Fruit fly (Drosophila melanogaster) whole organism, embryonic: ENCODE data around the gene Alp13.

Source experiments
- Bgb ChIP-seq: fragments of 200-800 bp; sonication (Bioruptor generic); IDR thresholded peaks from 2 replicates; pipeline ENCODE4 v1.3.6; 2022; ENCODE audit warnings: missing biosample characterization, missing genetic modification characterization; ENCODE audit not compliant: partially characterized antibody
- CG10321 ChIP-seq: fragments of 200-800 bp; sonication (Bioruptor generic); IDR thresholded peaks from 2 replicates; pipeline ENCODE4 v1.3.6; 2022; ENCODE audit warnings: missing biosample characterization, missing genetic modification characterization
- CG10979 ChIP-seq: fragments of 200-800 bp; sonication (Bioruptor generic); optimal IDR thresholded peaks from 2 replicates; lab custom pipeline; 2018; ENCODE audit warnings: missing biosample characterization, mild to moderate bottlenecking, missing genetic modification characterization, moderate library complexity
- CG11247 ChIP-seq: fragments of 200-800 bp; sonication (Bioruptor generic); IDR thresholded peaks from 2 replicates; pipeline ENCODE4 v1.3.6; 2022; ENCODE audit warnings: missing biosample characterization, missing genetic modification characterization
- CG12219 ChIP-seq: fragments of 200-800 bp; sonication (Bioruptor generic); optimal IDR thresholded peaks from 3 replicates; lab custom pipeline; 2018; ENCODE audit warnings: missing biosample characterization, mild to moderate bottlenecking, missing genetic modification characterization
- CG14710 ChIP-seq: fragments of 200-800 bp; sonication (Bioruptor generic); optimal IDR thresholded peaks from 3 replicates; lab custom pipeline; 2019; ENCODE audit warnings: missing biosample characterization, mild to moderate bottlenecking, missing genetic modification characterization, moderate library complexity
- CG1602 ChIP-seq: fragments of 200-800 bp; sonication (Bioruptor generic); optimal IDR thresholded peaks from 3 replicates; lab custom pipeline; 2016; ENCODE audit warnings: missing biosample characterization, missing genetic modification characterization
- CG1603 ChIP-seq: fragments of 200-800 bp; sonication (Bioruptor generic); optimal IDR thresholded peaks from 2 replicates; lab custom pipeline; 2019; ENCODE audit warnings: missing biosample characterization, mild to moderate bottlenecking, missing genetic modification characterization, moderate library complexity
- CG16863 ChIP-seq: fragments of 200-800 bp; sonication (Bioruptor generic); optimal IDR thresholded peaks from 3 replicates; lab custom pipeline; 2016; ENCODE audit warnings: missing biosample characterization, missing genetic modification characterization
- CG17186 ChIP-seq: fragments of 200-800 bp; sonication (Bioruptor generic); optimal IDR thresholded peaks from 3 replicates; lab custom pipeline; 2017; ENCODE audit warnings: missing biosample characterization, missing genetic modification reagents, missing genetic modification characterization
- CG18262 ChIP-seq: fragments of 200-800 bp; optimal IDR thresholded peaks from 3 replicates; lab custom pipeline; 2019; ENCODE audit warnings: missing biosample characterization, mild to moderate bottlenecking, missing genetic modification characterization, moderate library complexity
- CG2199 ChIP-seq: fragments of 200-800 bp; sonication (Bioruptor generic); IDR thresholded peaks from 3 replicates; pipeline ENCODE4 v1.3.6; 2022; ENCODE audit warnings: missing biosample characterization, missing genetic modification characterization
- CG30403 ChIP-seq: fragments of 200-800 bp; sonication (Bioruptor generic); optimal IDR thresholded peaks from 3 replicates; lab custom pipeline; 2016; ENCODE audit warnings: missing biosample characterization, missing genetic modification characterization
- CG31224 ChIP-seq: fragments of 200-800 bp; sonication (Bioruptor generic); IDR thresholded peaks from 2 replicates; pipeline ENCODE4 v1.3.6; 2022; ENCODE audit warnings: missing biosample characterization, missing genetic modification characterization
- CG3995 ChIP-seq: fragments of 200-800 bp; sonication (Bioruptor generic); optimal IDR thresholded peaks from 3 replicates; lab custom pipeline; 2016; ENCODE audit warnings: missing biosample characterization, missing genetic modification characterization
- CG4282 ChIP-seq: fragments of 200-800 bp; sonication (Bioruptor generic); optimal IDR thresholded peaks from 2 replicates; lab custom pipeline; 2016; ENCODE audit warnings: missing biosample characterization, missing genetic modification characterization
- CG4730 ChIP-seq: fragments of 200-800 bp; sonication (Bioruptor generic); IDR thresholded peaks from 2 replicates; pipeline ENCODE4 v1.3.6; 2022; ENCODE audit warnings: missing biosample characterization, missing genetic modification characterization
- CG4820 ChIP-seq: fragments of 200-800 bp; sonication (Bioruptor generic); optimal IDR thresholded peaks from 3 replicates; lab custom pipeline; 2016; ENCODE audit warnings: missing biosample characterization, missing genetic modification characterization
- CG6272 ChIP-seq: fragments of 200-800 bp; sonication (Bioruptor generic); IDR thresholded peaks from 2 replicates; pipeline ENCODE4 v1.3.6; 2022; ENCODE audit warnings: missing biosample characterization, missing genetic modification characterization
- CG6654 ChIP-seq: fragments of 200-800 bp; sonication (Bioruptor generic); optimal IDR thresholded peaks from 2 replicates; lab custom pipeline; 2017; ENCODE audit warnings: missing biosample characterization, mild to moderate bottlenecking, missing genetic modification characterization
- CG6689 ChIP-seq: fragments of 200-800 bp; sonication (Bioruptor generic); IDR thresholded peaks from 2 replicates; pipeline ENCODE4 v1.3.6; 2022; ENCODE audit warnings: missing biosample characterization, missing genetic modification characterization
- CG6765 ChIP-seq: fragments of 200-800 bp; sonication (Bioruptor generic); optimal IDR thresholded peaks from 3 replicates; lab custom pipeline; 2017; ENCODE audit warnings: missing biosample characterization, mild to moderate bottlenecking, missing genetic modification characterization
- CG6791 ChIP-seq: fragments of 200-800 bp; sonication (Bioruptor generic); IDR thresholded peaks from 3 replicates; pipeline ENCODE4 v1.3.6; 2022; ENCODE audit warnings: missing biosample characterization, missing genetic modification characterization; ENCODE audit not compliant: partially characterized antibody
- CG7271 ChIP-seq: fragments of 200-800 bp; sonication (Bioruptor generic); optimal IDR thresholded peaks from 2 replicates; lab custom pipeline; 2018; ENCODE audit warnings: missing biosample characterization, mild to moderate bottlenecking, missing genetic modification characterization, moderate library complexity
- CG8089 ChIP-seq: fragments of 200-800 bp; sonication (Bioruptor generic); optimal IDR thresholded peaks from 3 replicates; lab custom pipeline; 2016; ENCODE audit warnings: missing biosample characterization, missing genetic modification characterization
- CG8478 ChIP-seq: fragments of >200 bp; optimal IDR thresholded peaks from 2 replicates; lab custom pipeline; 2018
- Camta ChIP-seq: fragments of 200-800 bp; sonication (Bioruptor generic); optimal IDR thresholded peaks from 2 replicates; lab custom pipeline; 2016; ENCODE audit warnings: missing biosample characterization, missing genetic modification characterization
- D ChIP-seq, 2 experiments: fragments of 200-800 bp in 1 of 2; fragments of >200 bp in 1 of 2; sonication (Bioruptor generic) in 1 of 2; optimal IDR thresholded peaks; 2 replicates in 1 of 2; 3 replicates in 1 of 2; lab custom pipeline; 2017; ENCODE audit warnings: mild to moderate bottlenecking in 1 of 2, missing biosample characterization in 1 of 2, missing genetic modification characterization in 1 of 2, missing genetic modification reagents in 1 of 2
- Ets65A ChIP-seq: fragments of 200-800 bp; sonication (Bioruptor generic); peaks from one replicate; lab custom pipeline; 2016; ENCODE audit warnings: missing biosample characterization, missing genetic modification characterization
- GATAe ChIP-seq: fragments of 200-800 bp; sonication (Bioruptor generic); conservative IDR thresholded peaks from 2 replicates; pipeline ENCODE4 v1.3.6; 2022; ENCODE audit warnings: missing biosample characterization, missing genetic modification characterization
- Hr51 ChIP-seq, 2 experiments: fragments of 200-800 bp; sonication (Bioruptor generic); optimal IDR thresholded peaks; 2 replicates in 1 of 2; 3 replicates in 1 of 2; lab custom pipeline; 2016 to 2018; ENCODE audit warnings: missing biosample characterization in 2 of 2, missing genetic modification characterization in 2 of 2, mild to moderate bottlenecking in 1 of 2, moderate library complexity in 1 of 2
- Lhr ChIP-seq: fragments of 200-800 bp; sonication (Bioruptor generic); optimal IDR thresholded peaks from 3 replicates; lab custom pipeline; 2017; ENCODE audit warnings: mild to moderate bottlenecking, missing biosample characterization, missing genetic modification reagents, missing genetic modification characterization
- Lim3 ChIP-seq: fragments of 200-800 bp; sonication (Bioruptor generic); IDR thresholded peaks from 2 replicates; pipeline ENCODE4 v1.3.6; 2022; ENCODE audit warnings: missing biosample characterization, missing genetic modification characterization
- Ptx1 ChIP-seq: fragments of 200-800 bp; sonication (Bioruptor generic); IDR thresholded peaks from 2 replicates; pipeline ENCODE4 v1.3.6; 2022; ENCODE audit warnings: missing biosample characterization, missing genetic modification characterization
- Xrp1 ChIP-seq: fragments of 200-800 bp; sonication (Bioruptor generic); IDR thresholded peaks from 2 replicates; pipeline ENCODE4 v1.3.6; 2022; ENCODE audit warnings: missing biosample characterization, missing genetic modification characterization
- aop ChIP-seq: fragments of 200-800 bp; sonication (Bioruptor generic); IDR thresholded peaks from 2 replicates; pipeline ENCODE4 v1.3.6; 2022; ENCODE audit warnings: missing biosample characterization, missing genetic modification characterization
- bowl ChIP-seq: fragments of 200-800 bp; sonication (Bioruptor generic); IDR thresholded peaks from 2 replicates; pipeline ENCODE4 v1.3.6; 2022; ENCODE audit warnings: missing biosample characterization, missing genetic modification characterization
- chn ChIP-seq: fragments of 200-800 bp; sonication (Bioruptor generic); optimal IDR thresholded peaks from 2 replicates; lab custom pipeline; 2016; ENCODE audit warnings: missing biosample characterization, missing genetic modification characterization
- dysf ChIP-seq: fragments of 200-800 bp; sonication (Bioruptor generic); IDR thresholded peaks from 3 replicates; pipeline ENCODE4 v1.3.6; 2022; ENCODE audit warnings: missing biosample characterization, missing genetic modification characterization
- emc ChIP-seq: fragments of 200-800 bp; sonication (Bioruptor generic); optimal IDR thresholded peaks from 2 replicates; lab custom pipeline; 2016; ENCODE audit warnings: missing biosample characterization, missing genetic modification characterization
- gcm ChIP-seq: fragments of 200-800 bp; sonication (Bioruptor generic); optimal IDR thresholded peaks from 2 replicates; lab custom pipeline; 2019; ENCODE audit warnings: missing biosample characterization, mild to moderate bottlenecking, missing genetic modification characterization, moderate library complexity
- gsb ChIP-seq: fragments of 200-800 bp; sonication (Bioruptor generic); IDR thresholded peaks from 2 replicates; pipeline ENCODE4 v1.3.6; 2022; ENCODE audit warnings: missing biosample characterization, missing genetic modification characterization
- hkb ChIP-seq, 2 experiments: fragments of 200-800 bp in 1 of 2; fragments of >200 bp in 1 of 2; sonication (Bioruptor generic) in 1 of 2; IDR thresholded peaks in 1 of 2; optimal IDR thresholded peaks in 1 of 2; 2 replicates each; pipeline versions ENCODE4 v1.3.6 to Lab custom; 2017 to 2022; ENCODE audit warnings: missing biosample characterization in 1 of 2, missing genetic modification characterization in 1 of 2
- klu ChIP-seq: fragments of 200-800 bp; sonication (Bioruptor generic); IDR thresholded peaks from 2 replicates; pipeline ENCODE4 v1.3.6; 2022; ENCODE audit warnings: missing biosample characterization, missing genetic modification characterization
- p53 ChIP-seq: fragments of 200-800 bp; sonication (Bioruptor generic); optimal IDR thresholded peaks from 2 replicates; lab custom pipeline; 2016; ENCODE audit warnings: missing biosample characterization, missing genetic modification characterization
- pb ChIP-seq: fragments of 200-800 bp; sonication (Bioruptor generic); optimal IDR thresholded peaks from 3 replicates; lab custom pipeline; 2016; ENCODE audit warnings: missing biosample characterization, missing genetic modification characterization
- pfk ChIP-seq: fragments of 200-800 bp; sonication (Bioruptor generic); optimal IDR thresholded peaks from 2 replicates; lab custom pipeline; 2018; ENCODE audit warnings: missing biosample characterization, mild to moderate bottlenecking, missing genetic modification characterization, moderate library complexity
- shn ChIP-seq: fragments of 200-800 bp; sonication (Bioruptor generic); optimal IDR thresholded peaks from 3 replicates; lab custom pipeline; 2016; ENCODE audit warnings: missing biosample characterization, missing genetic modification characterization
- trh ChIP-seq: fragments of 200-800 bp; sonication (Bioruptor generic); optimal IDR thresholded peaks from 2 replicates; lab custom pipeline; 2016; ENCODE audit warnings: missing biosample characterization, missing genetic modification characterization
- tx ChIP-seq: fragments of 200-800 bp; sonication (Bioruptor generic); optimal IDR thresholded peaks from 2 replicates; lab custom pipeline; 2016; ENCODE audit warnings: missing biosample characterization, missing genetic modification characterization

The Alp13 gene

dm6 chr3R:10079267-10079987 lies 4.3 kb upstream of the Alp13 start:
- TF ChIP-seq CG18262 (tag; lab: Kevin White, UChicago) (no peak), pb (GFP tag; lab: Kevin White, UChicago) (no peak), hkb (optimal IDR thresholded peaks at IDR 0.05; lab: Kevin White, UChicago) (no peak), hkb (GFP tag; IDR thresholded peaks at IDR 0.05; lab: Robert Waterston, UW) (peak; percentile 65), Lhr (no peak), Xrp1 (GFP tag; lab: Robert Waterston, UW) (0 out of 2 replicates have a peak, but pooled peaks have one; percentile 30), CG6272 (GFP tag; lab: Robert Waterston, UW) (no peak), CG1602 (GFP tag; lab: Kevin White, UChicago) (peak; percentile 18), CG2199 (GFP tag; lab: Robert Waterston, UW) (no peak), emc (GFP tag; lab: Kevin White, UChicago) (no peak), CG14710 (tag; lab: Kevin White, UChicago) (no peak), CG8478 (lab: Kevin White, UChicago) (peak; percentile 21), CG31224 (GFP tag; lab: Robert Waterston, UW) (no peak), trh (GFP tag; lab: Kevin White, UChicago) (no peak), gsb (GFP tag; lab: Robert Waterston, UW) (no peak), CG3995 (GFP tag; lab: Kevin White, UChicago) (no peak), chn (no peak), CG8089 (GFP tag; lab: Kevin White, UChicago) (no peak), CG1603 (tag; lab: Kevin White, UChicago) (peak; percentile 59), CG11247 (GFP tag; lab: Robert Waterston, UW) (no peak), Ptx1 (GFP tag; lab: Robert Waterston, UW) (peak; percentile 55), CG6689 (GFP tag; lab: Robert Waterston, UW) (peak; percentile 44; the same call in 1 of the 2 replicates), bowl (no peak), CG4282 (GFP tag; lab: Kevin White, UChicago) (no peak), Camta (GFP tag; lab: Kevin White, UChicago) (peak; percentile 33), CG4820 (GFP tag; lab: Kevin White, UChicago) (peak; percentile 15), pfk (no peak), p53 (GFP tag; lab: Kevin White, UChicago) (no peak), gcm (GFP tag; lab: Kevin White, UChicago) (no peak), CG6765 (GFP tag; lab: Kevin White, UChicago) (no peak), D (optimal IDR thresholded peaks at IDR 0.05; lab: Kevin White, UChicago) (no peak), D (GFP tag; optimal IDR thresholded peaks at IDR 0.05; lab: Kevin White, UChicago) (no peak), Ets65A (no peak), Bgb (GFP tag; lab: Robert Waterston, UW) (no peak), CG30403 (peak; percentile 38), CG7271 (tag; lab: Kevin White, UChicago) (no peak), shn (GFP tag; lab: Kevin White, UChicago) (no peak), CG17186 (GFP tag; lab: Kevin White, UChicago) (no peak), CG4730 (no peak), Hr51 (GFP tag; optimal IDR thresholded peaks at IDR 0.05; lab: Kevin White, UChicago) (peak in 1 of 2 experiments; percentile 51), aop (GFP tag; lab: Robert Waterston, UW) (no peak), tx (GFP tag; lab: Kevin White, UChicago) (peak; percentile 8), CG12219 (GFP tag; lab: Kevin White, UChicago) (peak; percentile 7), CG6654 (GFP tag; lab: Kevin White, UChicago) (no peak), klu (no peak), GATAe (no peak), CG16863 (GFP tag; lab: Kevin White, UChicago) (peak; percentile 2), Lim3 (GFP tag; lab: Robert Waterston, UW) (no peak), CG6791 (GFP tag; lab: Robert Waterston, UW) (no peak), dysf (GFP tag; lab: Robert Waterston, UW) (peak; percentile 35; the same call in 1 of the 3 replicates), CG10979 (tag; lab: Kevin White, UChicago) (peak; percentile 25), CG10321 (peak; percentile 42; the same call in 1 of the 2 replicates)
